Worm (Caenorhabditis elegans): ENCODE results near the gene dur-1.

dur-1 gene

DNA sequence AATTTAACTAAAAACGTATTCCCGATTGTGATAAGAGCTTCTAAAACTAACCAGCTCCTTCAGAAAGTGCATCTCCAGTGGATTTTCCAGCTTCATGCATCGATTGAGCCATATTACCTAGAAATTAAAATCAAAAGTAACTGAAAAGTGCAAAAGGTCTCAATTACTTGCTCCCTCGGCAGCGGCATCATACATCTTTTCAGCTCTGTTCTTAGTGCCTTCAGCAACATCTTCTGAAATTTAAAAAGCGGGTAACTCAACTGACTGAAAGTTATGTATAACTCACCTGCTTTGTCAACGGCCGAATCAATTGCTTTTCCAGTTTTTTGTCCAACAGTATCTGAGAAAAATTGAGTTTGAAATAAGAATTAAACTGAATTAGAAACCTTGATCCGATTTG is 3.6 kb downstream of the dur-1 start (continued):
- no peak for TF ChIP-seq tbx-9 (tag; optimal IDR thresholded peaks at IDR 0.05; ENCODE audit: borderline replicate concordance)

DNA sequence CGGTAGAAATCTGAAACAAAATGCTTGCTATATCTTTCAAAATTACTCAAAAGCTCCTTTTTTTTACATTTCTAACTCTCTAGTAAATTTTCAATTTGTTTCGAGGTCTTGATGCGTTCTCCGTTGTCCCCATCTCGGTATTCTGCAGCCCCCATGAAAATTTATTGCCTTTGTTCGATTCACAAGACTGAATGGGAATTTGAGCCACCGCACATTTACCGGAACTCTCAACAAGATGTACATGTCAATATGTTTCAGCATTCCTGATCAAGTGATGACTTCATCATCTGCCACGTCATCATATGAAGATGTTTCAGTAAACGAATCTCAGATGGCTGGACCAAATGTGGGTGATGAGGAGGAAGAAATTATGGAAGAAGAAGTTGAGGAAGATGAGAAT is 7.6 kb downstream of the dur-1 start:
- no peak for TF ChIP-seq ceh-40 (GFP tag; IDR thresholded peaks at IDR 0.05)
- TF ChIP-seq snpc-1.3 (tag; optimal IDR thresholded peaks at IDR 0.05; ENCODE audit: insufficient read depth), result no peak
- TF ChIP-seq Y56A3A.18 (GFP tag; IDR thresholded peaks at IDR 0.05), result no peak
- TF ChIP-seq nhr-179 (tag; optimal IDR thresholded peaks at IDR 0.05), result no peak
- TF ChIP-seq ceh-58 (GFP tag; IDR thresholded peaks at IDR 0.05), result no peak
- no peak for TF ChIP-seq nhr-120 (GFP tag; IDR thresholded peaks at IDR 0.05)
- TF ChIP-seq hlh-26 (GFP tag; conservative IDR thresholded peaks at IDR 0.05), result no peak
- no peak for TF ChIP-seq ztf-28 (GFP tag; IDR thresholded peaks at IDR 0.05)
- TF ChIP-seq bed-2 (GFP tag; IDR thresholded peaks at IDR 0.05), result no peak
- no peak for TF ChIP-seq ztf-6 (GFP tag; IDR thresholded peaks at IDR 0.05)
- TF ChIP-seq nfya-1 (tag; optimal IDR thresholded peaks at IDR 0.05; ENCODE audit: borderline replicate concordance, insufficient read depth), result no peak
- TF ChIP-seq nfyb-1 (GFP tag; IDR thresholded peaks at IDR 0.05), result no peak
- no peak for TF ChIP-seq F39B2.1 (GFP tag; IDR thresholded peaks at IDR 0.05)
- no peak for TF ChIP-seq C17E4.6 (GFP tag; IDR thresholded peaks at IDR 0.05)
- no peak for TF ChIP-seq efl-1 (GFP tag; optimal IDR thresholded peaks at IDR 0.05)
- TF ChIP-seq zfh-2 (GFP tag; conservative IDR thresholded peaks at IDR 0.05), result no peak
- no peak for TF ChIP-seq F22D6.2 (tag; optimal IDR thresholded peaks at IDR 0.05)

DNA sequence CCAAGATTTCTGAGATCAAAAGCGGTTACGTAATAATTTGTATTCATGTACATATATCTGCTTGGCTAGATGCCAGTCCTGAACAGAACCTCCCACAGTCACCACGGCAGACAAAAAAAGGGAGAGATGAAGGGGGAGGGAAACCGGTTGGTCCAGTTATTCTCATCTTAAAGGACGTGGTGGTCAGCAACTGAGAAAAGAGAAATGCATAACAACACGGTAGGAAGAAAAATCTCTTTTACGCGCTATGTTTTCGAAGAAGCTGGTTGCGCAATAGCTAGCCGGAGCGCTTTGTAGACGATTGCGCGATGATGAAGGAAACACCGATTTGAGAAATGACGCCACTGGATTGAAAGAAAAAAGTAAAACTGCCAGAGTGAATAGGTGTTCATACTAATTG is 10.0 kb downstream of the dur-1 start:
- TF ChIP-seq somi-1 (GFP tag; optimal IDR thresholded peaks at IDR 0.05) (no peak), dpff-1 (tag; optimal IDR thresholded peaks at IDR 0.05) (no peak), lsy-27 (tag; optimal IDR thresholded peaks at IDR 0.05; ENCODE audit: borderline replicate concordance, insufficient read depth) (no peak), Y53G8AR.9 (GFP tag; conservative IDR thresholded peaks at IDR 0.05) (no peak), dox-1 (GFP tag; IDR thresholded peaks at IDR 0.05) (no peak)

DNA sequence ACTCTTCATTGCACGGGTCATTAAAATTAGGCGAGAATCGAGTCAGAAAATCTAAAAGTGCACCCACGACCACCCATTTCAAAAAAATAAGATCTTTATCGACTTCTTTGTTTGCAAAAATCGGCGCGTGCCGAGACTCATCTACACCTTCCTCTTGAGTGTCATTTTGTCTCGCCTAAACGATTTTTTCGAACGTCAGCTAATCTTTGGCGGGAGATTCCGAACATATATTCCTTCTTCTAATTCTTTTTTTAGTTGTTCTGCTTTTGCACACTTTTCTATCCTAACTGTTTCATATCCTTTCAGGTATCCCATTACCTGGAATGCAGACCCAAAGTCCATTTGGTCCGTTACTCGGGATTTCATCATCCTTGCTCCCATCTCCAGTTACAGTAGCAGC is 11.8 kb downstream of the dur-1 start, which contains the start of gene bed-3:
Gene bed-3, plus strand, starts transcription at position 301 of the 400 bp plus-strand sequence.
- TF ChIP-seq B0019.2 (GFP tag; conservative IDR thresholded peaks at IDR 0.05) (no peak), nhr-179 (tag; optimal IDR thresholded peaks at IDR 0.05) (no peak), ama-1 (optimal IDR thresholded peaks at IDR 0.05) (no peak), ama-1 (GFP tag; optimal IDR thresholded peaks at IDR 0.05) (no peak), F23B12.7 (tag; optimal IDR thresholded peaks at IDR 0.05; ENCODE audit: insufficient read depth) (no peak), lsy-27 (tag; optimal IDR thresholded peaks at IDR 0.05; ENCODE audit: borderline replicate concordance, insufficient read depth) (no peak), ztf-22 (GFP tag; optimal IDR thresholded peaks at IDR 0.05) (no peak), B0261.1 (tag; optimal IDR thresholded peaks at IDR 0.05) (no peak), zfh-2 (GFP tag; conservative IDR thresholded peaks at IDR 0.05) (no peak), efl-1 (GFP tag; optimal IDR thresholded peaks at IDR 0.05) (no peak), attf-3 (GFP tag; conservative IDR thresholded peaks at IDR 0.05) (no peak), F22D6.2 (tag; optimal IDR thresholded peaks at IDR 0.05) (no peak), lin-35 (GFP tag; optimal IDR thresholded peaks at IDR 0.05) (no peak), hlh-26 (GFP tag; conservative IDR thresholded peaks at IDR 0.05) (no peak), F55B11.4 (tag; optimal IDR thresholded peaks at IDR 0.05; ENCODE audit: borderline replicate concordance, insufficient read depth) (no peak)

DNA sequence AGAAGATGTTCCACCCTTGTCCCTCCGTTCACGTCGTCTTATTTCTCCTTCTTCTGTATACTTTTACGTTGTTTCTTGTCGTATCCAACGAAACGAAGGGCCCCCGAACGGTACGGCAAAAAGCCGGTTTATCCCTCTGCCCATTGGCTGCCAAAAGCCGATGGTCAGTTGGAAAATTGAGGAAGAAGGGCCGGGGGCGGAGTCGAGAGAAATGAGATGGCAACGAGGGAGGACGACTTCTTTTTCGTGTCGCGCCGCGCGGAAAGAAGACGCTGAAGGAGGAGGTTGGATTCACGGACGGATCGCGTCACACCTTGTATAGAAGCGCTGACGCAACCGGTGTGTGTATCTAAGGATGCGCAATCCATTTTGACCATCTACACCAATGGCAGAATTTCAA is 12.9 kb downstream of the dur-1 start:
- TF ChIP-seq tbp1 (GFP tag; optimal IDR thresholded peaks at IDR 0.05) (no peak), zfh-2 (GFP tag; conservative IDR thresholded peaks at IDR 0.05) (peak; percentile 67)

All from whole organism, young adult.